Fruit fly (Drosophila melanogaster): Measurements from ENCODE around the gene CG13786.

The CG13786 gene

dm6 chr2L:7254712-7255183, 2.0 kb upstream of the CG13786 start (continued):
- TF ChIP-seq Oaz (GFP tag; IDR thresholded peaks at IDR 0.05) = no peak
- no peak for TF ChIP-seq Awh (GFP tag; IDR thresholded peaks at IDR 0.05)
- no peak for TF ChIP-seq Dad (GFP tag; optimal IDR thresholded peaks at IDR 0.05)
- TF ChIP-seq dimm (GFP tag; IDR thresholded peaks at IDR 0.05) = no peak
- no peak for TF ChIP-seq CG3838 (GFP tag; optimal IDR thresholded peaks at IDR 0.05)
- TF ChIP-seq CG16813 (GFP tag; IDR thresholded peaks at IDR 0.05; ENCODE audit: partially characterized antibody) = peak; percentile 30; the same call in 1 of the 3 replicates
- no peak for TF ChIP-seq CG14710 (tag; optimal IDR thresholded peaks at IDR 0.05)
- peak; percentile 37 for TF ChIP-seq gem (tag; optimal IDR thresholded peaks at IDR 0.05)
- no peak for TF ChIP-seq CG2116 (GFP tag; optimal IDR thresholded peaks at IDR 0.05)
- TF ChIP-seq CG10366 (GFP tag; IDR thresholded peaks at IDR 0.05) = no peak
- TF ChIP-seq CG31224 (GFP tag; IDR thresholded peaks at IDR 0.05) = no peak
- TF ChIP-seq sug (tag; optimal IDR thresholded peaks at IDR 0.05) = peak; percentile 53
- no peak for TF ChIP-seq trh (GFP tag; optimal IDR thresholded peaks at IDR 0.05)
- TF ChIP-seq Hr78 (GFP tag; optimal IDR thresholded peaks at IDR 0.05) = peak in 1 of 2 experiments; percentile 60
- peak; percentile 53 for TF ChIP-seq CG13296 (GFP tag; optimal IDR thresholded peaks at IDR 0.05)
- TF ChIP-seq ac (GFP tag; optimal IDR thresholded peaks at IDR 0.05) = no peak
- TF ChIP-seq Optix (GFP tag; IDR thresholded peaks at IDR 0.05) = no peak
- TF ChIP-seq CG32772 (GFP tag; IDR thresholded peaks at IDR 0.05) = no peak
- TF ChIP-seq emc (GFP tag; optimal IDR thresholded peaks at IDR 0.05) = no peak
- TF ChIP-seq CG10267 (tag; optimal IDR thresholded peaks at IDR 0.05) = no peak
- TF ChIP-seq mld (GFP tag; IDR thresholded peaks at IDR 0.05; ENCODE audit: partially characterized antibody) = no peak
- TF ChIP-seq CG11247 (GFP tag; IDR thresholded peaks at IDR 0.05) = no peak
- TF ChIP-seq Usf (GFP tag; optimal IDR thresholded peaks at IDR 0.05) = no peak
- TF ChIP-seq CG12659 (GFP tag; optimal IDR thresholded peaks at IDR 0.05) = no peak
- no peak for TF ChIP-seq CG7357 (GFP tag; IDR thresholded peaks at IDR 0.05)
- TF ChIP-seq Bdp1 (GFP tag; optimal IDR thresholded peaks at IDR 0.05) = no peak
- TF ChIP-seq CG12299 (tag; optimal IDR thresholded peaks at IDR 0.05) = no peak
- TF ChIP-seq CrebB (tag; optimal IDR thresholded peaks at IDR 0.05) = no peak
- no peak for TF ChIP-seq sna (GFP tag; IDR thresholded peaks at IDR 0.05; ENCODE audit: partially characterized antibody)
- no peak for TF ChIP-seq unc-4 (GFP tag; IDR thresholded peaks at IDR 0.05; ENCODE audit: partially characterized antibody)
- TF ChIP-seq CG12744 (GFP tag; optimal IDR thresholded peaks at IDR 0.05) = no peak
- TF ChIP-seq danr (GFP tag; IDR thresholded peaks at IDR 0.05) = no peak
- TF ChIP-seq CG4617 (GFP tag; optimal IDR thresholded peaks at IDR 0.05; ENCODE audit: borderline replicate concordance) = no peak
- TF ChIP-seq odd (GFP tag; optimal IDR thresholded peaks at IDR 0.05) = no peak
- no peak for TF ChIP-seq usp (GFP tag; optimal IDR thresholded peaks at IDR 0.05)
- TF ChIP-seq Sry-β (GFP tag; optimal IDR thresholded peaks at IDR 0.05) = no peak
- no peak for TF ChIP-seq bbx (GFP tag; IDR thresholded peaks at IDR 0.05; ENCODE audit: partially characterized antibody)
- no peak for TF ChIP-seq B-H2 (GFP tag; optimal IDR thresholded peaks at IDR 0.05)
- TF ChIP-seq vnd (GFP tag; IDR thresholded peaks at IDR 0.05; ENCODE audit: partially characterized antibody) = 0 out of 3 replicates have a peak, but pooled peaks have one; percentile 50
- no peak for TF ChIP-seq Myb (GFP tag; optimal IDR thresholded peaks at IDR 0.05)
- TF ChIP-seq kay (GFP tag; optimal IDR thresholded peaks at IDR 0.05) = no peak
- TF ChIP-seq ems (GFP tag; optimal IDR thresholded peaks at IDR 0.05) = no peak
- TF ChIP-seq CG3065 (GFP tag; optimal IDR thresholded peaks at IDR 0.05) = no peak
- TF ChIP-seq Ssrp (tag; optimal IDR thresholded peaks at IDR 0.05) = no peak
- TF ChIP-seq Lhr (GFP tag; optimal IDR thresholded peaks at IDR 0.05) = no peak
- TF ChIP-seq CG10979 (tag; optimal IDR thresholded peaks at IDR 0.05) = no peak
- TF ChIP-seq pzg (GFP tag; optimal IDR thresholded peaks at IDR 0.05) = no peak
- no peak for TF ChIP-seq CG17385 (GFP tag; optimal IDR thresholded peaks at IDR 0.05)
- peak; percentile 23 for TF ChIP-seq CG12769 (tag; optimal IDR thresholded peaks at IDR 0.05)
- TF ChIP-seq tup (GFP tag; optimal IDR thresholded peaks at IDR 0.05) = no peak
- no peak for TF ChIP-seq tx (GFP tag; optimal IDR thresholded peaks at IDR 0.05)
